Worm (Caenorhabditis elegans) whole organism, L4 larva: Measurements from ENCODE around the gene nas-22.
A peak's percentile ranks its signal among the peaks of the same experiment; 100 is the strongest.

Experiments
- D1046.2 ChIP-seq: fragments of 200-800 bp; sonication (Bioruptor generic); IDR thresholded peaks from 2 replicates; pipeline ENCODE4 v1.3.6; 2022; ENCODE audit warnings: missing genetic modification characterization, missing compliant biosample characterization
- F49E8.2 ChIP-seq: sonication (generic microtip); optimal IDR thresholded peaks from 2 replicates; lab custom pipeline; 2016; ENCODE audit warnings: missing compliant biosample characterization, mild to moderate bottlenecking, missing genetic modification characterization, borderline replicate concordance
- Y5F2A.4 ChIP-seq: fragments of 200-800 bp; sonication (Bioruptor generic); optimal IDR thresholded peaks from 2 replicates; lab custom pipeline; 2018; ENCODE audit warnings: mild to moderate bottlenecking, missing genetic modification characterization, missing compliant biosample characterization
- aha-1 ChIP-seq: fragments of 150-350 bp; peaks from one replicate; lab custom pipeline; 2014; ENCODE audit warnings: missing biosample characterization, missing genetic modification characterization
- aly-2 ChIP-seq: sonication (generic microtip); optimal IDR thresholded peaks from 2 replicates; lab custom pipeline; 2018; ENCODE audit warnings: missing biosample characterization, missing genetic modification characterization
- ces-1 ChIP-seq: fragments of 150-350 bp; sonication (generic microtip); optimal IDR thresholded peaks from 4 replicates; lab custom pipeline; 2014; ENCODE audit warnings: missing biosample characterization, missing genetic modification reagents, missing genetic modification characterization
- cey-2 ChIP-seq: sonication (generic microtip); optimal IDR thresholded peaks from 3 replicates; lab custom pipeline; 2017; ENCODE audit warnings: missing genetic modification characterization, mild to moderate bottlenecking, missing compliant biosample characterization, antibody characterized with exemption, borderline replicate concordance; ENCODE audit not compliant: insufficient read depth
- daf-12 ChIP-seq: fragments of 150-350 bp; optimal IDR thresholded peaks from 2 replicates; lab custom pipeline; 2014; ENCODE audit warnings: missing biosample characterization, missing genetic modification reagents, missing genetic modification characterization
- daf-19 ChIP-seq: fragments of 200-800 bp; sonication (Bioruptor generic); conservative IDR thresholded peaks from 2 replicates; pipeline ENCODE4 v1.3.6; 2022; ENCODE audit warnings: missing genetic modification characterization, missing compliant biosample characterization
- daf-8 ChIP-seq: fragments of 200-800 bp; sonication (Bioruptor generic); IDR thresholded peaks from 2 replicates; pipeline ENCODE4 v1.3.6; 2022; ENCODE audit warnings: missing genetic modification characterization, missing compliant biosample characterization
- dve-1 ChIP-seq: sonication (generic microtip); optimal IDR thresholded peaks from 2 replicates; lab custom pipeline; 2017; ENCODE audit warnings: antibody characterized with exemption, mild to moderate bottlenecking, missing genetic modification characterization, missing compliant biosample characterization; ENCODE audit not compliant: insufficient read depth
- fkh-10 ChIP-seq: fragments of 150-350 bp; optimal IDR thresholded peaks from 2 replicates; lab custom pipeline; 2014; ENCODE audit warnings: missing biosample characterization, missing genetic modification reagents, missing genetic modification characterization
- hif-1 ChIP-seq, 2 experiments: sonication (generic microtip); optimal IDR thresholded peaks; 2 replicates each; lab custom pipeline; 2016 to 2017; ENCODE audit warnings: missing compliant biosample characterization in 2 of 2, missing genetic modification characterization in 2 of 2, missing genetic modification reagents in 2 of 2, missing genotype in 2 of 2, mild to moderate bottlenecking in 1 of 2
- hmg-1.1 ChIP-seq: fragments of 200-800 bp; sonication (Bioruptor generic); IDR thresholded peaks from 2 replicates; pipeline ENCODE4 v1.3.6; 2022; ENCODE audit warnings: missing genetic modification reagents, missing genetic modification characterization, missing compliant biosample characterization
- lin-39 ChIP-seq: fragments of 150-350 bp; optimal IDR thresholded peaks from 2 replicates; lab custom pipeline; 2014; ENCODE audit warnings: missing biosample characterization, missing genetic modification reagents, missing genetic modification characterization
- lir-3 ChIP-seq: sonication (generic microtip); optimal IDR thresholded peaks from 2 replicates; lab custom pipeline; 2016; ENCODE audit warnings: mild to moderate bottlenecking, missing genetic modification characterization, missing compliant biosample characterization
- lsy-2 ChIP-seq, 2 experiments: fragments of 150-350 bp in 1 of 2; sonication (generic microtip) in 1 of 2; optimal IDR thresholded peaks; 2 replicates each; lab custom pipeline; 2014 to 2017; ENCODE audit warnings: missing biosample characterization in 2 of 2, missing genetic modification characterization in 2 of 2
- madf-5 ChIP-seq, 2 experiments: fragments of 200-800 bp; sonication (Bioruptor generic); IDR thresholded peaks; 2 replicates each; pipeline ENCODE4 v1.3.6; 2022; ENCODE audit warnings: missing compliant biosample characterization in 2 of 2, missing genetic modification characterization in 2 of 2
- nhr-102 ChIP-seq: sonication (generic microtip); optimal IDR thresholded peaks from 2 replicates; lab custom pipeline; 2016; ENCODE audit warnings: mild to moderate bottlenecking, missing genetic modification characterization, moderate library complexity, missing compliant biosample characterization
- nhr-111 ChIP-seq: fragments of 200-800 bp; sonication (Bioruptor generic); optimal IDR thresholded peaks from 2 replicates; lab custom pipeline; 2018; ENCODE audit warnings: mild to moderate bottlenecking, missing genetic modification characterization, missing compliant biosample characterization
- nhr-48 ChIP-seq: sonication (generic microtip); optimal IDR thresholded peaks from 2 replicates; lab custom pipeline; 2016; ENCODE audit warnings: mild to moderate bottlenecking, missing genetic modification characterization, missing compliant biosample characterization
- php-3 ChIP-seq: fragments of 200-800 bp; sonication (Bioruptor generic); IDR thresholded peaks from 2 replicates; pipeline ENCODE4 v1.3.6; 2022; ENCODE audit warnings: missing genetic modification reagents, missing genetic modification characterization, missing compliant biosample characterization
- pqm-1 ChIP-seq: sonication (generic microtip); optimal IDR thresholded peaks from 2 replicates; lab custom pipeline; 2017; ENCODE audit warnings: missing biosample characterization, missing genetic modification characterization
- rbr-2 ChIP-seq: sonication (generic microtip); optimal IDR thresholded peaks from 2 replicates; lab custom pipeline; 2016; ENCODE audit warnings: missing genotype, missing genetic modification characterization, missing compliant biosample characterization
- snpc-1.2 ChIP-seq: fragments of 200-800 bp; sonication (Bioruptor generic); IDR thresholded peaks from 2 replicates; pipeline ENCODE4 v1.3.6; 2022; ENCODE audit warnings: missing genetic modification reagents, missing genetic modification characterization, missing compliant biosample characterization
- spr-1 ChIP-seq: sonication (generic microtip); optimal IDR thresholded peaks from 2 replicates; lab custom pipeline; 2016; ENCODE audit warnings: mild to moderate bottlenecking, missing genetic modification characterization, missing compliant biosample characterization
- unc-62 ChIP-seq, 3 experiments: fragments of 150-350 bp in 1 of 3; sonication (generic microtip); optimal IDR thresholded peaks in 2 of 3; peaks in 1 of 3; 1 replicate in 1 of 3; 2 replicates in 2 of 3; lab custom pipeline; 2014 to 2017; ENCODE audit warnings: missing biosample characterization in 3 of 3, missing genetic modification characterization in 3 of 3, missing genetic modification reagents in 3 of 3, missing genotype in 1 of 3
- ztf-11 ChIP-seq: fragments of 150-350 bp; optimal IDR thresholded peaks from 2 replicates; lab custom pipeline; 2014; ENCODE audit warnings: missing biosample characterization, missing genetic modification characterization

The nas-22 gene

ce11 chrV:11474399-11474798 is at the start of gene nas-22:
Gene nas-22, plus strand, starts transcription at chrV:11474699.
- TF ChIP-seq snpc-1.2 (GFP tag; lab: Robert Waterston, UW): no peak
- TF ChIP-seq, all 104 proteins: peak for 0

- TF ChIP-seq ces-1 (peak; percentile 71), nhr-111 (GFP tag; lab: Kevin White, UChicago) (no peak)
Observed at ce11 chrV:11428728-11429127, 45.8 kb upstream of the nas-22 start.

- TF ChIP-seq hif-1 (tag; optimal IDR thresholded peaks at IDR 0.05; lab: Kevin White, UChicago) (no peak), spr-1 (no peak), daf-12 (tag; lab: Kevin White, UChicago) (no peak), aly-2 (no peak), fkh-10 (GFP tag; lab: Kevin White, UChicago) (peak; percentile 17), nhr-102 (tag; lab: Kevin White, UChicago) (no peak), nhr-48 (tag; lab: Kevin White, UChicago) (no peak), madf-5 (GFP tag; IDR thresholded peaks at IDR 0.05; lab: Robert Waterston, UW) (no peak)
Observed at ce11 chrV:11430823-11431222, 43.7 kb upstream of the nas-22 start.

ce11 chrV:11435242-11435641 is 39.3 kb upstream of the nas-22 start:
- TF ChIP-seq unc-62 (GFP tag; optimal IDR thresholded peaks at IDR 0.05 in 1 of 2; lab: Kevin White, UChicago) (peak in 1 of 2 experiments; percentile 91), unc-62 (tag; optimal IDR thresholded peaks at IDR 0.05; lab: Kevin White, UChicago) (no peak), php-3 (GFP tag; lab: Robert Waterston, UW) (no peak)

ce11 chrV:11436407-11436806 is 38.1 kb upstream of the nas-22 start:
- TF ChIP-seq F49E8.2 (tag; lab: Kevin White, UChicago) (no peak), aha-1 (tag; lab: Kevin White, UChicago) (peak; percentile 80)

ce11 chrV:11438464-11438863 is 36.0 kb upstream of the nas-22 start, which contains the start of gene dmsr-1:
Gene dmsr-1, plus strand, starts transcription at chrV:11438764.
- no peak for TF ChIP-seq daf-19 (GFP tag; lab: Robert Waterston, UW)
- no peak for TF ChIP-seq dve-1
- no peak for TF ChIP-seq hmg-1.1 (GFP tag; lab: Robert Waterston, UW)
- no peak for TF ChIP-seq Y5F2A.4 (GFP tag; lab: Kevin White, UChicago)
- TF ChIP-seq spr-1: no peak
- no peak for TF ChIP-seq daf-8 (GFP tag; lab: Robert Waterston, UW)
- TF ChIP-seq cey-2 (tag; lab: Kevin White, UChicago): no peak
- TF ChIP-seq pqm-1 (tag; lab: Kevin White, UChicago): no peak
- TF ChIP-seq lin-39: no peak
- no peak for TF ChIP-seq rbr-2 (tag; lab: Kevin White, UChicago)
- TF ChIP-seq D1046.2 (GFP tag; lab: Robert Waterston, UW): no peak

- TF ChIP-seq unc-62 (GFP tag; optimal IDR thresholded peaks at IDR 0.05 in 1 of 2; lab: Kevin White, UChicago): peak in 1 of 2 experiments; percentile 94
- no peak for TF ChIP-seq unc-62 (tag; optimal IDR thresholded peaks at IDR 0.05; lab: Kevin White, UChicago)
- TF ChIP-seq lir-3 (tag; lab: Kevin White, UChicago): no peak
Observed at ce11 chrV:11439202-11439601, 35.3 kb upstream of the nas-22 start.

- TF ChIP-seq lsy-2 (tag; optimal IDR thresholded peaks at IDR 0.05; lab: Kevin White, UChicago) (peak in 1 of 2 experiments; percentile 20), ztf-11 (no peak)
Observed at ce11 chrV:11443503-11443902, 31.0 kb upstream of the nas-22 start, which contains the start of gene F57B7.2. Gene F57B7.2, minus strand, starts transcription at chrV:11443603.
